Worm (Caenorhabditis elegans): ENCODE data around the gene F22B3.8.

- no peak for TF ChIP-seq bed-3 (GFP tag; optimal IDR thresholded peaks at IDR 0.05)
- TF ChIP-seq mep-1 (tag; optimal IDR thresholded peaks at IDR 0.05): no peak
- no peak for TF ChIP-seq ztf-11 (tag; optimal IDR thresholded peaks at IDR 0.05)
- TF ChIP-seq snpc-4 (tag; optimal IDR thresholded peaks at IDR 0.05): no peak
- no peak for TF ChIP-seq mab-5 (tag; optimal IDR thresholded peaks at IDR 0.05)
- no peak for TF ChIP-seq ces-1 (GFP tag; optimal IDR thresholded peaks at IDR 0.05)
- TF ChIP-seq elt-1 (tag; optimal IDR thresholded peaks at IDR 0.05; ENCODE audit: borderline replicate concordance, insufficient read depth): no peak
- TF ChIP-seq unc-62 (GFP tag; optimal IDR thresholded peaks at IDR 0.05): no peak
- TF ChIP-seq pha-4 (tag; optimal IDR thresholded peaks at IDR 0.05): no peak
- TF ChIP-seq hlh-1 (tag; optimal IDR thresholded peaks at IDR 0.05): no peak
- no peak for TF ChIP-seq nhr-12 (tag; optimal IDR thresholded peaks at IDR 0.05)
- no peak for TF ChIP-seq nhr-28 (tag; optimal IDR thresholded peaks at IDR 0.05)
These were observed 28.2 kb upstream of the F22B3.8 start for ce11 chrIV:11452928-11453327.

Data from whole organism, mixed stage, embryonic.